Worm (Caenorhabditis elegans) whole organism, L2 larva: ENCODE measurements around the gene R13D11.3.

Source experiments
- F13H6.1 ChIP-seq: sonication (generic microtip); optimal IDR thresholded peaks from 2 replicates; lab custom pipeline; 2016; ENCODE audit warnings: missing genetic modification characterization, missing compliant biosample characterization
- Y55F3AM.14 ChIP-seq: fragments of 200-800 bp; sonication (Bioruptor generic); optimal IDR thresholded peaks from 2 replicates; lab custom pipeline; 2018; ENCODE audit warnings: mild to moderate bottlenecking, missing genetic modification characterization, missing compliant biosample characterization
- alr-1 ChIP-seq: fragments of 150-350 bp; optimal IDR thresholded peaks from 2 replicates; lab custom pipeline; 2014; ENCODE audit warnings: missing biosample characterization, missing genetic modification characterization
- blmp-1 ChIP-seq: sonication (generic microtip); optimal IDR thresholded peaks from 2 replicates; lab custom pipeline; 2017; ENCODE audit warnings: missing genetic modification characterization, mild to moderate bottlenecking, missing compliant biosample characterization, antibody characterized with exemption, moderate library complexity; ENCODE audit not compliant: insufficient read depth
- ceh-16 ChIP-seq: fragments of 150-350 bp; optimal IDR thresholded peaks from 2 replicates; lab custom pipeline; 2014; ENCODE audit warnings: missing biosample characterization, missing genetic modification characterization
- ceh-82 ChIP-seq: fragments of 150-350 bp; optimal IDR thresholded peaks from 2 replicates; lab custom pipeline; 2014; ENCODE audit warnings: missing biosample characterization, missing genetic modification characterization
- crh-2 ChIP-seq: sonication (generic microtip); optimal IDR thresholded peaks from 2 replicates; lab custom pipeline; 2017; ENCODE audit warnings: missing biosample characterization, missing genetic modification characterization
- elt-3 ChIP-seq: sonication (generic microtip); optimal IDR thresholded peaks from 2 replicates; lab custom pipeline; 2017; ENCODE audit warnings: missing biosample characterization, missing genetic modification characterization
- fos-1 ChIP-seq: fragments of 150-350 bp; optimal IDR thresholded peaks from 2 replicates; lab custom pipeline; 2014; ENCODE audit warnings: missing biosample characterization, missing genetic modification characterization
- gmeb-1 ChIP-seq: fragments of 150-350 bp; optimal IDR thresholded peaks from 2 replicates; lab custom pipeline; 2014; ENCODE audit warnings: missing biosample characterization, missing genetic modification characterization
- lin-11 ChIP-seq: fragments of 150-350 bp; sonication (generic microtip); optimal IDR thresholded peaks from 2 replicates; lab custom pipeline; 2014; ENCODE audit warnings: missing biosample characterization, missing genetic modification characterization, inconsistent platforms, mixed read lengths
- lin-13 ChIP-seq: fragments of 150-350 bp; optimal IDR thresholded peaks from 2 replicates; lab custom pipeline; 2014; ENCODE audit warnings: missing biosample characterization, missing genetic modification reagents, missing genetic modification characterization
- lin-39 ChIP-seq: fragments of 150-350 bp; optimal IDR thresholded peaks from 2 replicates; lab custom pipeline; 2014; ENCODE audit warnings: missing biosample characterization, missing genetic modification reagents, missing genetic modification characterization
- lsy-2 ChIP-seq, 2 experiments: fragments of 150-350 bp in 1 of 2; sonication (generic microtip) in 1 of 2; optimal IDR thresholded peaks; 2 replicates each; lab custom pipeline; 2014 to 2017; ENCODE audit warnings: missing biosample characterization in 2 of 2, missing genetic modification characterization in 2 of 2
- mdl-1 ChIP-seq, 2 experiments: fragments of 150-350 bp in 1 of 2; sonication (generic microtip) in 1 of 2; optimal IDR thresholded peaks; 2 replicates each; lab custom pipeline; 2017; ENCODE audit warnings: missing biosample characterization in 2 of 2, missing genetic modification characterization in 2 of 2
- nhr-10 ChIP-seq: sonication (generic microtip); optimal IDR thresholded peaks from 2 replicates; lab custom pipeline; 2017; ENCODE audit warnings: missing biosample characterization, missing genetic modification characterization
- nhr-12 ChIP-seq: fragments of 150-350 bp; optimal IDR thresholded peaks from 2 replicates; lab custom pipeline; 2014; ENCODE audit warnings: missing biosample characterization, missing genetic modification characterization
- nhr-129 ChIP-seq: fragments of 150-350 bp; optimal IDR thresholded peaks from 2 replicates; lab custom pipeline; 2014; ENCODE audit warnings: missing biosample characterization, missing genetic modification characterization
- nhr-21 ChIP-seq: fragments of 150-350 bp; optimal IDR thresholded peaks from 2 replicates; lab custom pipeline; 2014; ENCODE audit warnings: missing biosample characterization, missing genetic modification characterization
- nhr-23 ChIP-seq: fragments of 150-350 bp; optimal IDR thresholded peaks from 2 replicates; lab custom pipeline; 2014; ENCODE audit warnings: missing biosample characterization, missing genetic modification reagents, missing genetic modification characterization
- nhr-237 ChIP-seq: fragments of 150-350 bp; optimal IDR thresholded peaks from 2 replicates; lab custom pipeline; 2014; ENCODE audit warnings: missing biosample characterization, missing genetic modification characterization
- nhr-25 ChIP-seq: fragments of 150-350 bp; sonication (generic microtip); optimal IDR thresholded peaks from 3 replicates; lab custom pipeline; 2014; ENCODE audit warnings: missing biosample characterization, missing genetic modification characterization
- sem-4 ChIP-seq: fragments of 150-350 bp; optimal IDR thresholded peaks from 2 replicates; lab custom pipeline; 2014; ENCODE audit warnings: missing biosample characterization, missing genetic modification reagents, missing genetic modification characterization
- skn-1 ChIP-seq: sonication (generic microtip); optimal IDR thresholded peaks from 2 replicates; lab custom pipeline; 2017; ENCODE audit warnings: missing biosample characterization, missing genetic modification characterization
- sma-3 ChIP-seq: sonication (generic microtip); optimal IDR thresholded peaks from 2 replicates; lab custom pipeline; 2016; ENCODE audit warnings: missing genetic modification reagents, missing genetic modification characterization, missing compliant biosample characterization
- snpc-4 ChIP-seq: fragments of 150-350 bp; optimal IDR thresholded peaks from 2 replicates; lab custom pipeline; 2014; ENCODE audit warnings: missing biosample characterization, missing genetic modification characterization
- unc-39 ChIP-seq: fragments of 150-350 bp; optimal IDR thresholded peaks from 2 replicates; lab custom pipeline; 2014; ENCODE audit warnings: missing biosample characterization, missing genetic modification characterization
- unc-55 ChIP-seq: fragments of 150-350 bp; sonication (generic microtip); optimal IDR thresholded peaks from 3 replicates; lab custom pipeline; 2014; ENCODE audit warnings: missing biosample characterization, missing genetic modification reagents, missing genetic modification characterization
- unc-62 ChIP-seq: fragments of 150-350 bp; optimal IDR thresholded peaks from 2 replicates; lab custom pipeline; 2014; ENCODE audit warnings: missing biosample characterization, missing genetic modification reagents, missing genetic modification characterization
- ztf-1 ChIP-seq: fragments of 200-800 bp; sonication (Bioruptor generic); conservative IDR thresholded peaks from 2 replicates; pipeline ENCODE4 v1.3.6; 2022; ENCODE audit warnings: missing genetic modification characterization, missing compliant biosample characterization
- ztf-11 ChIP-seq: sonication (generic microtip); optimal IDR thresholded peaks from 2 replicates; lab custom pipeline; 2017; ENCODE audit warnings: missing biosample characterization, missing genetic modification characterization

Gene R13D11.3

ce11 chrV:852184-852583, 37.4 kb downstream of the R13D11.3 start, which contains the start of gene K09C6.3:
TSS of gene K09C6.3 (plus strand) at chrV:852484.
- TF ChIP-seq ceh-16 (no peak), gmeb-1 (tag; lab: Kevin White, UChicago) (no peak), blmp-1 (no peak), unc-39 (tag; lab: Kevin White, UChicago) (no peak), elt-3 (tag; lab: Kevin White, UChicago) (no peak), unc-55 (no peak), unc-62 (GFP tag; lab: Kevin White, UChicago) (no peak), sma-3 (GFP tag; lab: Kevin White, UChicago) (no peak), nhr-237 (tag; lab: Kevin White, UChicago) (no peak), lsy-2 (tag; optimal IDR thresholded peaks at IDR 0.05; lab: Kevin White, UChicago) (no peak), ztf-11 (tag; lab: Kevin White, UChicago) (no peak)
- TF ChIP-seq, all 48 proteins: peak for 0

- TF ChIP-seq nhr-129 (tag; lab: Kevin White, UChicago) = no peak
- TF ChIP-seq ceh-82 (tag; lab: Kevin White, UChicago) = no peak
- no peak for TF ChIP-seq nhr-25 (tag; lab: Kevin White, UChicago)
- no peak for TF ChIP-seq nhr-10 (tag; lab: Kevin White, UChicago)
- TF ChIP-seq lin-11 (tag; lab: Kevin White, UChicago) = no peak
- no peak for TF ChIP-seq crh-2 (tag; lab: Kevin White, UChicago)
- no peak for TF ChIP-seq sem-4 (tag; lab: Kevin White, UChicago)
- no peak for TF ChIP-seq gmeb-1 (tag; lab: Kevin White, UChicago)
Measured at ce11 chrV:854966-855365, 40.1 kb downstream of the R13D11.3 start, which contains the start of gene K09C6.9. TSS of gene K09C6.9 (minus strand) at chrV:855066.

- TF ChIP-seq mdl-1 (tag; optimal IDR thresholded peaks at IDR 0.05; lab: Kevin White, UChicago) = no peak
- TF ChIP-seq crh-2 (tag; lab: Kevin White, UChicago) = no peak
- TF ChIP-seq Y55F3AM.14 = no peak
- no peak for TF ChIP-seq fos-1
- no peak for TF ChIP-seq F13H6.1 (tag; lab: Kevin White, UChicago)
- no peak for TF ChIP-seq lin-39 (tag; lab: Kevin White, UChicago)
- TF ChIP-seq ztf-11 (tag; lab: Kevin White, UChicago) = no peak
- TF ChIP-seq unc-55 = no peak
- TF ChIP-seq snpc-4 (tag; lab: Kevin White, UChicago) = no peak
- TF ChIP-seq nhr-12 (tag; lab: Kevin White, UChicago) = no peak
- TF ChIP-seq nhr-23 (tag; lab: Kevin White, UChicago) = no peak
- TF ChIP-seq blmp-1 = no peak
- no peak for TF ChIP-seq nhr-10 (tag; lab: Kevin White, UChicago)
- no peak for TF ChIP-seq nhr-21 (tag; lab: Kevin White, UChicago)
- TF ChIP-seq alr-1 = no peak
Measured at ce11 chrV:856549-856948, 41.7 kb downstream of the R13D11.3 start, which contains the start of gene K09C6.2. TSS of gene K09C6.2 (plus strand) at chrV:856849.

ce11 chrV:858841-859456, 44.1 kb downstream of the R13D11.3 start:
- TF ChIP-seq ztf-1 (GFP tag; lab: Robert Waterston, UW) (no peak), lin-13 (GFP tag; lab: Kevin White, UChicago) (no peak), sma-3 (GFP tag; lab: Kevin White, UChicago) (no peak), unc-55 (no peak), snpc-4 (tag; lab: Kevin White, UChicago) (peak; percentile 88), unc-62 (GFP tag; lab: Kevin White, UChicago) (no peak), skn-1 (no peak)
